Worm (Caenorhabditis elegans): Measurements from ENCODE around the gene ceh-16.

ce11 chrIII:8658367-8658761 is 35.8 kb downstream of the ceh-16 start:
- TF ChIP-seq ztf-23 (GFP tag; IDR thresholded peaks at IDR 0.05) (no peak), med-1 (GFP tag; optimal IDR thresholded peaks at IDR 0.05; ENCODE audit: insufficient read depth) (no peak), flt-1 (GFP tag; IDR thresholded peaks at IDR 0.05) (no peak), cog-1 (tag; optimal IDR thresholded peaks at IDR 0.05) (no peak), T22C8.4 (GFP tag; IDR thresholded peaks at IDR 0.05) (no peak)

All from whole organism, midembryonic.